Worm (Caenorhabditis elegans) whole organism, L3 larva: Measurements from ENCODE around the gene txt-1.
A peak's percentile ranks its signal among the peaks of the same experiment; 100 is the strongest.

Experiments
- R02D3.7 ChIP-seq: fragments of 150-350 bp; optimal IDR thresholded peaks from 2 replicates; lab custom pipeline; 2014; ENCODE audit warnings: missing biosample characterization, missing genetic modification characterization
- aly-2 ChIP-seq: fragments of 150-350 bp; optimal IDR thresholded peaks from 2 replicates; lab custom pipeline; 2014; ENCODE audit warnings: missing biosample characterization, missing genetic modification characterization
- ama-1 ChIP-seq: fragments of 150-350 bp; optimal IDR thresholded peaks from 2 replicates; lab custom pipeline; 2018
- ceh-16 ChIP-seq: sonication (generic microtip); optimal IDR thresholded peaks from 2 replicates; lab custom pipeline; 2017; ENCODE audit warnings: missing biosample characterization, missing genetic modification characterization
- ceh-28 ChIP-seq: fragments of 150-350 bp; optimal IDR thresholded peaks from 2 replicates; lab custom pipeline; 2014; ENCODE audit warnings: missing biosample characterization, missing genetic modification reagents, missing genetic modification characterization
- ceh-82 ChIP-seq: fragments of 150-350 bp; optimal IDR thresholded peaks from 2 replicates; lab custom pipeline; 2014; ENCODE audit warnings: missing biosample characterization, missing genetic modification characterization
- daf-12 ChIP-seq: fragments of 150-350 bp; optimal IDR thresholded peaks from 2 replicates; lab custom pipeline; 2014; ENCODE audit warnings: missing biosample characterization, missing genetic modification reagents, missing genetic modification characterization
- egl-27 ChIP-seq: sonication (generic microtip); optimal IDR thresholded peaks from 4 replicates; lab custom pipeline; 2017; ENCODE audit warnings: missing biosample characterization, missing genetic modification reagents, missing genetic modification characterization
- egl-5 ChIP-seq: fragments of 150-350 bp; optimal IDR thresholded peaks from 2 replicates; lab custom pipeline; 2017; ENCODE audit warnings: missing biosample characterization, missing genetic modification reagents, missing genetic modification characterization, inconsistent platforms
- elt-1 ChIP-seq: fragments of 150-350 bp; optimal IDR thresholded peaks from 2 replicates; lab custom pipeline; 2014; ENCODE audit warnings: missing biosample characterization, missing genetic modification characterization
- elt-2 ChIP-seq: sonication (generic microtip); optimal IDR thresholded peaks from 2 replicates; lab custom pipeline; 2016; ENCODE audit warnings: missing genetic modification reagents, mild to moderate bottlenecking, missing genetic modification characterization, missing compliant biosample characterization
- eor-1 ChIP-seq, 2 experiments: fragments of 150-350 bp; optimal IDR thresholded peaks; 2 replicates each; lab custom pipeline; 2014 to 2018; ENCODE audit warnings: missing biosample characterization in 2 of 2, missing genetic modification characterization in 2 of 2
- fkh-10 ChIP-seq: sonication (generic microtip); optimal IDR thresholded peaks from 2 replicates; lab custom pipeline; 2017; ENCODE audit warnings: missing biosample characterization, missing genetic modification reagents, missing genetic modification characterization
- fkh-2 ChIP-seq: fragments of 150-350 bp; optimal IDR thresholded peaks from 2 replicates; lab custom pipeline; 2014; ENCODE audit warnings: missing biosample characterization, missing genetic modification reagents, missing genetic modification characterization
- fos-1 ChIP-seq: fragments of 150-350 bp; optimal IDR thresholded peaks from 2 replicates; lab custom pipeline; 2014; ENCODE audit warnings: missing biosample characterization, missing genetic modification characterization
- hmg-11 ChIP-seq: sonication (generic microtip); optimal IDR thresholded peaks from 2 replicates; lab custom pipeline; 2016; ENCODE audit warnings: missing genetic modification characterization, missing compliant biosample characterization
- lin-15B ChIP-seq: fragments of 150-350 bp; optimal IDR thresholded peaks from 2 replicates; lab custom pipeline; 2014; ENCODE audit warnings: missing biosample characterization, missing genetic modification characterization
- lin-39 ChIP-seq: fragments of 150-350 bp; optimal IDR thresholded peaks from 2 replicates; lab custom pipeline; 2018; ENCODE audit warnings: missing biosample characterization, missing genetic modification reagents, missing genetic modification characterization
- lsy-12 ChIP-seq: sonication (generic microtip); optimal IDR thresholded peaks from 2 replicates; lab custom pipeline; 2016; ENCODE audit warnings: mild to moderate bottlenecking, missing genetic modification characterization, missing compliant biosample characterization
- mdl-1 ChIP-seq: fragments of 150-350 bp; optimal IDR thresholded peaks from 2 replicates; lab custom pipeline; 2014; ENCODE audit warnings: missing biosample characterization, missing genetic modification characterization
- mml-1 ChIP-seq: fragments of 150-350 bp; sonication (generic microtip); optimal IDR thresholded peaks from 3 replicates; lab custom pipeline; 2014; ENCODE audit warnings: missing biosample characterization, missing genetic modification characterization
- nhr-11 ChIP-seq: fragments of 150-350 bp; optimal IDR thresholded peaks from 2 replicates; lab custom pipeline; 2014; ENCODE audit warnings: missing biosample characterization, missing genetic modification characterization
- nhr-12 ChIP-seq: fragments of 150-350 bp; optimal IDR thresholded peaks from 2 replicates; lab custom pipeline; 2014; ENCODE audit warnings: missing biosample characterization, missing genetic modification characterization
- nhr-23 ChIP-seq: fragments of 150-350 bp; optimal IDR thresholded peaks from 2 replicates; lab custom pipeline; 2014; ENCODE audit warnings: missing biosample characterization, missing genetic modification reagents, missing genetic modification characterization
- nhr-237 ChIP-seq: fragments of 150-350 bp; optimal IDR thresholded peaks from 2 replicates; lab custom pipeline; 2014; ENCODE audit warnings: missing biosample characterization, missing genetic modification characterization
- nhr-25 ChIP-seq: sonication (generic microtip); optimal IDR thresholded peaks from 2 replicates; lab custom pipeline; 2017; ENCODE audit warnings: missing biosample characterization, missing genetic modification characterization
- nhr-28 ChIP-seq: fragments of 150-350 bp; optimal IDR thresholded peaks from 2 replicates; lab custom pipeline; 2014; ENCODE audit warnings: missing biosample characterization, missing genetic modification characterization
- nhr-43 ChIP-seq: sonication (generic microtip); optimal IDR thresholded peaks from 2 replicates; lab custom pipeline; 2016; ENCODE audit warnings: mild to moderate bottlenecking, missing genetic modification characterization, missing compliant biosample characterization; ENCODE audit not compliant: poor library complexity, severe bottlenecking
- nhr-67 ChIP-seq: fragments of 150-350 bp; optimal IDR thresholded peaks from 2 replicates; lab custom pipeline; 2014; ENCODE audit warnings: missing biosample characterization, missing genetic modification characterization
- nhr-76 ChIP-seq: fragments of 150-350 bp; sonication (generic microtip); optimal IDR thresholded peaks from 5 replicates; lab custom pipeline; 2014; ENCODE audit warnings: missing biosample characterization, missing genetic modification characterization
- nhr-77 ChIP-seq: fragments of 150-350 bp; optimal IDR thresholded peaks from 2 replicates; lab custom pipeline; 2014; ENCODE audit warnings: missing biosample characterization, missing genetic modification characterization
- pha-4 ChIP-seq: fragments of 150-350 bp; optimal IDR thresholded peaks from 2 replicates; lab custom pipeline; 2014; ENCODE audit warnings: missing biosample characterization, missing genetic modification reagents, missing genetic modification characterization
- pqm-1 ChIP-seq: fragments of 150-350 bp; optimal IDR thresholded peaks from 2 replicates; lab custom pipeline; 2017; ENCODE audit warnings: missing biosample characterization, missing genetic modification characterization, inconsistent platforms
- sea-2 ChIP-seq: fragments of 150-350 bp; sonication (generic microtip); optimal IDR thresholded peaks from 4 replicates; lab custom pipeline; 2014; ENCODE audit warnings: missing biosample characterization, missing genetic modification reagents, missing genetic modification characterization
- skn-1 ChIP-seq: fragments of 150-350 bp; optimal IDR thresholded peaks from 2 replicates; lab custom pipeline; 2014; ENCODE audit warnings: missing biosample characterization, missing genetic modification characterization
- snpc-4 ChIP-seq: fragments of 150-350 bp; optimal IDR thresholded peaks from 2 replicates; lab custom pipeline; 2014; ENCODE audit warnings: missing biosample characterization, missing genetic modification characterization
- tbx-2 ChIP-seq: sonication (generic microtip); optimal IDR thresholded peaks from 2 replicates; lab custom pipeline; 2016; ENCODE audit warnings: mild to moderate bottlenecking, missing genetic modification characterization, missing compliant biosample characterization
- unc-39 ChIP-seq: sonication (generic microtip); optimal IDR thresholded peaks from 4 replicates; lab custom pipeline; 2017; ENCODE audit warnings: missing biosample characterization, missing genetic modification characterization
- ztf-11 ChIP-seq: fragments of 150-350 bp; optimal IDR thresholded peaks from 2 replicates; lab custom pipeline; 2014; ENCODE audit warnings: missing biosample characterization, missing genetic modification characterization
- ztf-4 ChIP-seq: fragments of 150-350 bp; optimal IDR thresholded peaks from 2 replicates; lab custom pipeline; 2014; ENCODE audit warnings: missing biosample characterization, missing genetic modification characterization

txt-1 gene

ce11 chrII:122494-122893 lies 16.5 kb downstream of the txt-1 start:
- TF ChIP-seq nhr-77 (tag; lab: Kevin White, UChicago) = no peak
- no peak for TF ChIP-seq nhr-25 (tag; lab: Kevin White, UChicago)
- no peak for TF ChIP-seq unc-39 (tag; lab: Kevin White, UChicago)
- no peak for TF ChIP-seq nhr-28
- no peak for TF ChIP-seq fkh-10 (GFP tag; lab: Kevin White, UChicago)
- TF ChIP-seq aly-2 (tag; lab: Kevin White, UChicago) = no peak
- TF ChIP-seq egl-27 (tag; lab: Kevin White, UChicago) = no peak
- TF ChIP-seq skn-1 (tag; lab: Kevin White, UChicago) = peak; percentile 5
- no peak for TF ChIP-seq nhr-12 (tag; lab: Kevin White, UChicago)
- no peak for TF ChIP-seq fkh-2 (tag; lab: Kevin White, UChicago)
- TF ChIP-seq nhr-76 (tag; lab: Kevin White, UChicago) = no peak
- no peak for TF ChIP-seq lsy-12 (tag; lab: Kevin White, UChicago)
- TF ChIP-seq ceh-28 (tag; lab: Kevin White, UChicago) = no peak
- TF ChIP-seq sea-2 (GFP tag; lab: Kevin White, UChicago) = no peak
- no peak for TF ChIP-seq elt-1
- no peak for TF ChIP-seq hmg-11 (tag; lab: Kevin White, UChicago)
- TF ChIP-seq pqm-1 (tag; lab: Kevin White, UChicago) = peak; percentile 49
- no peak for TF ChIP-seq egl-5
- TF ChIP-seq ztf-11 (tag; lab: Kevin White, UChicago) = no peak
- no peak for TF ChIP-seq nhr-23 (tag; lab: Kevin White, UChicago)
- TF ChIP-seq tbx-2 = no peak
- peak; percentile 55 for TF ChIP-seq elt-2 (tag; lab: Kevin White, UChicago)
- TF ChIP-seq ceh-82 (tag; lab: Kevin White, UChicago) = no peak
- no peak for TF ChIP-seq nhr-237 (tag; lab: Kevin White, UChicago)
- TF ChIP-seq R02D3.7 = no peak
- TF ChIP-seq snpc-4 (tag; lab: Kevin White, UChicago) = no peak
- TF ChIP-seq eor-1 (tag; optimal IDR thresholded peaks at IDR 0.05; lab: Kevin White, UChicago) = no peak
- no peak for TF ChIP-seq nhr-11 (tag; lab: Kevin White, UChicago)
- no peak for TF ChIP-seq mdl-1 (tag; lab: Kevin White, UChicago)
- no peak for TF ChIP-seq nhr-43 (tag; lab: Kevin White, UChicago)
- no peak for TF ChIP-seq nhr-67 (tag; lab: Kevin White, UChicago)
- peak; percentile 75 for TF ChIP-seq pha-4 (tag; lab: Kevin White, UChicago)
- no peak for TF ChIP-seq daf-12
- TF ChIP-seq ceh-16 (tag; lab: Kevin White, UChicago) = no peak
- TF ChIP-seq lin-15B (tag; lab: Kevin White, UChicago) = no peak
- TF ChIP-seq mml-1 (tag; lab: Kevin White, UChicago) = no peak

ce11 chrII:124904-125303 lies 18.9 kb downstream of the txt-1 start, which contains the start of gene nmur-2:
nmur-2 (minus strand) TSS chrII:125004.
- TF ChIP-seq sea-2 (GFP tag; lab: Kevin White, UChicago) (no peak), egl-27 (tag; lab: Kevin White, UChicago) (no peak), tbx-2 (no peak), mml-1 (tag; lab: Kevin White, UChicago) (no peak), lin-39 (tag; lab: Kevin White, UChicago) (no peak), ceh-16 (tag; lab: Kevin White, UChicago) (no peak), pha-4 (tag; lab: Kevin White, UChicago) (no peak), ama-1 (lab: Kevin White, UChicago) (no peak), eor-1 (tag; optimal IDR thresholded peaks at IDR 0.05; lab: Kevin White, UChicago) (no peak), nhr-25 (tag; lab: Kevin White, UChicago) (no peak), elt-1 (no peak), ztf-4 (tag; lab: Kevin White, UChicago) (no peak), fos-1 (tag; lab: Kevin White, UChicago) (no peak), egl-5 (no peak)

DNA sequence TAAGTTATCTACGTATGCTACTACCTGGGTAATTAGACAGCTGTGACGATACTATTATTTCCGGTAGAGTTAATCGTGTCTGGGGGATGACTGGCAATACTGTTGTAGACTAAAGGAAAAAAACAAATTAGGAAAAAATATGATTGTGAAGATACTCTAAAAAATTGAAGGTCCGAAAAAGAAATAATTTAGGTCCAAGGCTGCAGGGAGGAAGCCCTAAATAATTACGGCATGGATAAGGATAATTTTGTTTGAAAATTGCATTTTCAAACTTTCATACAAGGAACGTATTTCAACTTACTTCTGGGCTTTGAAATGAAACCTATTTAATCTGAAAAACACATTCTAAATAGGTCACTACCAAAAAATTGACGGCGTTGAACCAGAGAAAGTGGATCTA lies 22.9 kb downstream of the txt-1 start, which contains the start of gene srd-3:
Gene srd-3 (minus strand): TSS at position 101 of the 400 bp plus-strand sequence.
- TF ChIP-seq lin-39 (tag; lab: Kevin White, UChicago) = no peak
